Fruit fly (Drosophila melanogaster) whole organism, embryonic: Measurements from ENCODE around the gene CG31515.

Experiments
- Atf6 ChIP-seq: fragments of 200-800 bp; sonication (Bioruptor generic); IDR thresholded peaks from 2 replicates; pipeline ENCODE4 v1.3.6; 2022; ENCODE audit warnings: missing biosample characterization, missing genetic modification characterization
- CG10543 ChIP-seq: fragments of 200-800 bp; sonication (Bioruptor generic); optimal IDR thresholded peaks from 3 replicates; lab custom pipeline; 2017; ENCODE audit warnings: missing biosample characterization, mild to moderate bottlenecking, missing genetic modification characterization, moderate library complexity
- CG11085 ChIP-seq: fragments of 200-800 bp; sonication (Bioruptor generic); IDR thresholded peaks from 2 replicates; pipeline ENCODE4 v1.3.6; 2022; ENCODE audit warnings: missing biosample characterization, missing genetic modification characterization
- CG12299 ChIP-seq: fragments of 200-800 bp; sonication (Bioruptor generic); optimal IDR thresholded peaks from 2 replicates; lab custom pipeline; 2018; ENCODE audit warnings: missing biosample characterization, mild to moderate bottlenecking, missing genetic modification characterization
- CG12769 ChIP-seq: fragments of 200-800 bp; sonication (Bioruptor generic); optimal IDR thresholded peaks from 2 replicates; lab custom pipeline; 2019; ENCODE audit warnings: missing biosample characterization, mild to moderate bottlenecking, missing genetic modification characterization, moderate library complexity
- CG12942 ChIP-seq: fragments of 200-800 bp; sonication (Bioruptor generic); optimal IDR thresholded peaks from 3 replicates; lab custom pipeline; 2016; ENCODE audit warnings: missing biosample characterization, missing genetic modification characterization
- CG1602 ChIP-seq: fragments of 200-800 bp; sonication (Bioruptor generic); optimal IDR thresholded peaks from 3 replicates; lab custom pipeline; 2016; ENCODE audit warnings: missing biosample characterization, missing genetic modification characterization
- CG17186 ChIP-seq: fragments of 200-800 bp; sonication (Bioruptor generic); optimal IDR thresholded peaks from 3 replicates; lab custom pipeline; 2017; ENCODE audit warnings: missing biosample characterization, missing genetic modification reagents, missing genetic modification characterization
- CG1832 ChIP-seq: fragments of 200-800 bp; sonication (Bioruptor generic); optimal IDR thresholded peaks from 2 replicates; lab custom pipeline; 2017; ENCODE audit warnings: missing biosample characterization, mild to moderate bottlenecking, missing genetic modification characterization, inconsistent platforms
- CG18476 ChIP-seq: fragments of 200-800 bp; sonication (Bioruptor generic); optimal IDR thresholded peaks from 2 replicates; lab custom pipeline; 2016; ENCODE audit warnings: missing biosample characterization, mild to moderate bottlenecking, missing genetic modification characterization
- CG30020 ChIP-seq: fragments of 200-800 bp; optimal IDR thresholded peaks from 2 replicates; lab custom pipeline; 2019; ENCODE audit warnings: missing biosample characterization, mild to moderate bottlenecking, missing genetic modification characterization, moderate library complexity
- CG31441 ChIP-seq: fragments of 200-800 bp; sonication (Bioruptor generic); IDR thresholded peaks from 2 replicates; pipeline ENCODE4 v1.3.6; 2022; ENCODE audit warnings: missing biosample characterization, missing genetic modification characterization
- CG32767 ChIP-seq: fragments of 200-800 bp; sonication (Bioruptor generic); IDR thresholded peaks from 2 replicates; pipeline ENCODE4 v1.3.6; 2022; ENCODE audit warnings: missing biosample characterization, missing genetic modification characterization
- CG33213 ChIP-seq: fragments of 200-800 bp; sonication (Bioruptor generic); optimal IDR thresholded peaks from 3 replicates; lab custom pipeline; 2016; ENCODE audit warnings: missing biosample characterization, missing genetic modification characterization
- CG33557 ChIP-seq: fragments of 200-800 bp; sonication (Bioruptor generic); optimal IDR thresholded peaks from 2 replicates; lab custom pipeline; 2019; ENCODE audit warnings: missing biosample characterization, mild to moderate bottlenecking, missing genetic modification characterization, moderate library complexity
- CG3838 ChIP-seq: fragments of 200-800 bp; sonication (Bioruptor generic); optimal IDR thresholded peaks from 3 replicates; lab custom pipeline; 2016; ENCODE audit warnings: missing biosample characterization, missing genetic modification characterization
- CG5245 ChIP-seq: fragments of 200-800 bp; sonication (Bioruptor generic); optimal IDR thresholded peaks from 3 replicates; lab custom pipeline; 2016; ENCODE audit warnings: missing biosample characterization, missing genetic modification characterization
- CTCF ChIP-seq: fragments of 200-800 bp; sonication (Bioruptor generic); optimal IDR thresholded peaks from 2 replicates; lab custom pipeline; 2017; ENCODE audit warnings: missing biosample characterization, mild to moderate bottlenecking, missing genetic modification characterization, moderate library complexity
- Drgx ChIP-seq: fragments of 200-800 bp; sonication (Bioruptor generic); IDR thresholded peaks from 2 replicates; pipeline ENCODE4 v1.3.6; 2022; ENCODE audit warnings: missing biosample characterization, missing genetic modification characterization
- Ets97D ChIP-seq: fragments of 200-800 bp; sonication (Bioruptor generic); optimal IDR thresholded peaks from 3 replicates; lab custom pipeline; 2016; ENCODE audit warnings: missing biosample characterization, missing genetic modification characterization
- Gsc ChIP-seq: fragments of 200-800 bp; sonication (Bioruptor generic); IDR thresholded peaks from 2 replicates; pipeline ENCODE4 v1.3.6; 2022; ENCODE audit warnings: missing biosample characterization, missing genetic modification characterization
- HmgZ ChIP-seq: fragments of 200-800 bp; sonication (Bioruptor generic); optimal IDR thresholded peaks from 2 replicates; lab custom pipeline; 2018; ENCODE audit warnings: missing biosample characterization, mild to moderate bottlenecking, missing genetic modification characterization
- Hsf ChIP-seq: fragments of 200-800 bp; sonication (Bioruptor generic); optimal IDR thresholded peaks from 3 replicates; lab custom pipeline; 2016; ENCODE audit warnings: missing biosample characterization, missing genetic modification characterization
- Med ChIP-seq: fragments of 200-800 bp; sonication (Bioruptor generic); peaks from one replicate; lab custom pipeline; 2016; ENCODE audit warnings: missing biosample characterization, missing genetic modification characterization, mild to moderate bottlenecking, inconsistent platforms, moderate library complexity
- NFAT ChIP-seq: fragments of 200-800 bp; sonication (Bioruptor generic); IDR thresholded peaks from 2 replicates; pipeline ENCODE4 v1.3.6; 2022; ENCODE audit warnings: missing biosample characterization, missing genetic modification characterization
- Nf-YC ChIP-seq: fragments of 200-800 bp; optimal IDR thresholded peaks from 3 replicates; lab custom pipeline; 2019; ENCODE audit warnings: missing biosample characterization, mild to moderate bottlenecking, missing genetic modification characterization, moderate library complexity
- Optix ChIP-seq: fragments of 200-800 bp; sonication (Bioruptor generic); IDR thresholded peaks from 3 replicates; pipeline ENCODE4 v1.3.6; 2022; ENCODE audit warnings: missing biosample characterization, missing genetic modification characterization
- Sin3A ChIP-seq: fragments of >200 bp; optimal IDR thresholded peaks from 2 replicates; lab custom pipeline; 2018
- Sox100B ChIP-seq: fragments of 200-800 bp; sonication (Bioruptor generic); optimal IDR thresholded peaks from 3 replicates; lab custom pipeline; 2018; ENCODE audit warnings: missing biosample characterization, mild to moderate bottlenecking, missing genetic modification characterization
- Sry-δ ChIP-seq: fragments of 200-800 bp; sonication (Bioruptor generic); optimal IDR thresholded peaks from 2 replicates; lab custom pipeline; 2016; ENCODE audit warnings: missing biosample characterization, missing genetic modification characterization
- Trl ChIP-seq, 3 experiments: fragments of >200 bp in 2 of 3; fragments of 200-800 bp in 1 of 3; sonication (Bioruptor generic) in 1 of 3; optimal IDR thresholded peaks; 2 replicates in 1 of 3; 3 replicates in 2 of 3; lab custom pipeline; 2016 to 2017; ENCODE audit warnings: missing biosample characterization in 1 of 3, missing genetic modification characterization in 1 of 3
- cad ChIP-seq: fragments of >200 bp; optimal IDR thresholded peaks from 2 replicates; lab custom pipeline; 2017; ENCODE audit warnings: missing biosample characterization, missing genetic modification characterization
- emc ChIP-seq: fragments of 200-800 bp; sonication (Bioruptor generic); optimal IDR thresholded peaks from 2 replicates; lab custom pipeline; 2016; ENCODE audit warnings: missing biosample characterization, missing genetic modification characterization
- ewg ChIP-seq: fragments of 200-800 bp; sonication (Bioruptor generic); optimal IDR thresholded peaks from 3 replicates; lab custom pipeline; 2017; ENCODE audit warnings: mild to moderate bottlenecking, missing biosample characterization, missing genetic modification reagents, missing genetic modification characterization
- fd3F ChIP-seq: fragments of 200-800 bp; sonication (Bioruptor generic); optimal IDR thresholded peaks from 2 replicates; lab custom pipeline; 2018; ENCODE audit warnings: missing biosample characterization, mild to moderate bottlenecking, missing genetic modification characterization, moderate library complexity
- fd96Cb ChIP-seq: fragments of 200-800 bp; sonication (Bioruptor generic); optimal IDR thresholded peaks from 2 replicates; lab custom pipeline; 2018; ENCODE audit warnings: missing biosample characterization, mild to moderate bottlenecking, missing genetic modification characterization, moderate library complexity
- ftz-f1 ChIP-seq: fragments of 200-800 bp; sonication (Bioruptor generic); optimal IDR thresholded peaks from 2 replicates; lab custom pipeline; 2016; ENCODE audit warnings: missing biosample characterization, missing genetic modification characterization
- hb ChIP-seq: fragments of 200-800 bp; sonication (Bioruptor generic); IDR thresholded peaks from 3 replicates; pipeline ENCODE4 v1.3.6; 2022; ENCODE audit warnings: missing biosample characterization, missing genetic modification characterization; ENCODE audit not compliant: partially characterized antibody
- her ChIP-seq: fragments of 200-800 bp; sonication (Bioruptor generic); optimal IDR thresholded peaks from 2 replicates; lab custom pipeline; 2016; ENCODE audit warnings: missing biosample characterization, missing genetic modification characterization
- insv ChIP-seq, 2 experiments: fragments of 200-800 bp; sonication (Bioruptor generic); optimal IDR thresholded peaks; 3 replicates each; lab custom pipeline; 2016 to 2018; ENCODE audit warnings: missing biosample characterization in 2 of 2, missing genetic modification characterization in 2 of 2
- kni ChIP-seq: fragments of 200-800 bp; sonication (Bioruptor generic); optimal IDR thresholded peaks from 3 replicates; lab custom pipeline; 2017; ENCODE audit warnings: mild to moderate bottlenecking, missing biosample characterization, missing genetic modification reagents, missing genetic modification characterization
- lbe ChIP-seq: fragments of 200-800 bp; sonication (Bioruptor generic); optimal IDR thresholded peaks from 2 replicates; lab custom pipeline; 2016; ENCODE audit warnings: missing biosample characterization, mild to moderate bottlenecking, missing genetic modification characterization
- lilli ChIP-seq: fragments of 200-800 bp; sonication (Bioruptor generic); optimal IDR thresholded peaks from 3 replicates; lab custom pipeline; 2016; ENCODE audit warnings: missing biosample characterization, missing genetic modification characterization
- lola ChIP-seq, 3 experiments: fragments of >200 bp in 2 of 3; fragments of 200-800 bp in 1 of 3; sonication (Bioruptor generic) in 1 of 3; optimal IDR thresholded peaks; 2 replicates each; lab custom pipeline; 2017 to 2019; ENCODE audit warnings: missing biosample characterization in 3 of 3, missing genetic modification characterization in 3 of 3, mild to moderate bottlenecking in 1 of 3, moderate library complexity in 1 of 3
- mam ChIP-seq: fragments of 200-800 bp; sonication (Bioruptor generic); optimal IDR thresholded peaks from 3 replicates; lab custom pipeline; 2016; ENCODE audit warnings: missing biosample characterization, missing genetic modification characterization
- nmo ChIP-seq: fragments of 200-800 bp; sonication (Bioruptor generic); optimal IDR thresholded peaks from 2 replicates; lab custom pipeline; 2018; ENCODE audit warnings: missing biosample characterization, mild to moderate bottlenecking, missing genetic modification characterization, moderate library complexity
- pnt ChIP-seq: fragments of 200-800 bp; sonication (Bioruptor generic); optimal IDR thresholded peaks from 3 replicates; lab custom pipeline; 2016; ENCODE audit warnings: missing biosample characterization, missing genetic modification characterization
- repo ChIP-seq: fragments of 200-800 bp; sonication (Bioruptor generic); optimal IDR thresholded peaks from 2 replicates; lab custom pipeline; 2016; ENCODE audit warnings: missing biosample characterization, missing genetic modification characterization
- sqz ChIP-seq: fragments of 200-800 bp; sonication (Bioruptor generic); optimal IDR thresholded peaks from 3 replicates; lab custom pipeline; 2018; ENCODE audit warnings: missing biosample characterization, mild to moderate bottlenecking, missing genetic modification characterization
- twi ChIP-seq: fragments of 200-800 bp; optimal IDR thresholded peaks from 2 replicates; lab custom pipeline; 2019; ENCODE audit warnings: missing biosample characterization, mild to moderate bottlenecking, missing genetic modification characterization, moderate library complexity
- unpg ChIP-seq: fragments of 200-800 bp; sonication (Bioruptor generic); optimal IDR thresholded peaks from 3 replicates; lab custom pipeline; 2018; ENCODE audit warnings: missing biosample characterization, mild to moderate bottlenecking, missing genetic modification characterization, moderate library complexity
- wek ChIP-seq: fragments of 200-800 bp; sonication (Bioruptor generic); optimal IDR thresholded peaks from 3 replicates; lab custom pipeline; 2018; ENCODE audit warnings: missing biosample characterization, mild to moderate bottlenecking, missing genetic modification characterization, moderate library complexity

Gene CG31515

DNA sequence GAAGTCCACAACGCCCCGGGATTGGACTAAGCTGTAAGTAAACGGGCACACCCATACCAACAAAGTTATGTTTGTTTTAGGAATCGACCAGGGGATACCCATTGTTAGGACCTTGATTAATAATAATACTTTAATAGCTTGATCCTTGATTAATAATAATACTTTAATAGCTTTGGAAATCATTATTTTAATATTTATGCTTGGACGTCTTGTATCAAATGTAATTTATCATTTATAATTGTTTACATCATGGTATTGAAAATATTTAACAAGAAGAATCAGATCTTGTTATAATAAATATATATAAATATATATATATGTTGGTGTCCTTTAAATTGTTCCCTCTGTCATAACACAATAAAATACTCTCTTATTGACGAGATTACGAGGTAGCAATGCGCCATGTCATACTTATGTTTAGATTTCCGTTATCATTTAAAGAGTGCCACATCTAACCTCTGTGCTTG is 31.7 kb downstream of the CG31515 start (continued):
- TF ChIP-seq lola (GFP tag; optimal IDR thresholded peaks at IDR 0.05; lab: Kevin White, UChicago): peak in 1 of 3 experiments; percentile 90
- no peak for TF ChIP-seq CTCF (GFP tag; lab: Kevin White, UChicago)
- no peak for TF ChIP-seq CG17186 (GFP tag; lab: Kevin White, UChicago)
- no peak for TF ChIP-seq hb (GFP tag; lab: Robert Waterston, UW)
- no peak for TF ChIP-seq Sry-δ
- peak; percentile 78 for TF ChIP-seq CG1602 (GFP tag; lab: Kevin White, UChicago)
- TF ChIP-seq CG32767: peak; percentile 87
- peak; percentile 56 for TF ChIP-seq lilli
- no peak for TF ChIP-seq wek (GFP tag; lab: Kevin White, UChicago)
- peak; percentile 76 for TF ChIP-seq ewg (GFP tag; lab: Kevin White, UChicago)
- peak; percentile 73 for TF ChIP-seq Med
- peak; percentile 85 for TF ChIP-seq twi (tag; lab: Kevin White, UChicago)
- TF ChIP-seq ftz-f1 (GFP tag; lab: Kevin White, UChicago): no peak
- peak; percentile 38 for TF ChIP-seq Hsf (GFP tag; lab: Kevin White, UChicago)
- TF ChIP-seq nmo (GFP tag; lab: Kevin White, UChicago): peak; percentile 94
- TF ChIP-seq emc (GFP tag; lab: Kevin White, UChicago): no peak
- peak; percentile 36 for TF ChIP-seq CG5245 (GFP tag; lab: Kevin White, UChicago)
- TF ChIP-seq CG1832 (GFP tag; lab: Kevin White, UChicago): no peak
- TF ChIP-seq insv (GFP tag; optimal IDR thresholded peaks at IDR 0.05; lab: Kevin White, UChicago): peak in 1 of 2 experiments; percentile 46
- TF ChIP-seq Trl (optimal IDR thresholded peaks at IDR 0.05; lab: Kevin White, UChicago): no peak
- no peak for TF ChIP-seq Trl (GFP tag; optimal IDR thresholded peaks at IDR 0.05; lab: Kevin White, UChicago)
- TF ChIP-seq repo (GFP tag; lab: Kevin White, UChicago): no peak
- no peak for TF ChIP-seq mam (GFP tag; lab: Kevin White, UChicago)
- peak; percentile 50 for TF ChIP-seq CG10543 (GFP tag; lab: Kevin White, UChicago)
- peak; percentile 91 for TF ChIP-seq Sox100B (GFP tag; lab: Kevin White, UChicago)
- TF ChIP-seq unpg (GFP tag; lab: Kevin White, UChicago): peak; percentile 87
- peak; percentile 79 for TF ChIP-seq Nf-YC (tag; lab: Kevin White, UChicago)
- peak; percentile 92 for TF ChIP-seq fd3F (GFP tag; lab: Kevin White, UChicago)
- TF ChIP-seq Drgx (GFP tag; lab: Robert Waterston, UW): peak; percentile 79
- no peak for TF ChIP-seq Gsc (GFP tag; lab: Robert Waterston, UW)
- TF ChIP-seq Optix (GFP tag; lab: Robert Waterston, UW): no peak
- TF ChIP-seq fd96Cb (tag; lab: Kevin White, UChicago): peak; percentile 80
- peak; percentile 38 for TF ChIP-seq sqz (GFP tag; lab: Kevin White, UChicago)
- peak; percentile 71 for TF ChIP-seq CG30020 (tag; lab: Kevin White, UChicago)
- peak; percentile 85 for TF ChIP-seq HmgZ (tag; lab: Kevin White, UChicago)
- no peak for TF ChIP-seq Ets97D (GFP tag; lab: Kevin White, UChicago)
- no peak for TF ChIP-seq pnt (GFP tag; lab: Kevin White, UChicago)
- TF ChIP-seq CG33213 (GFP tag; lab: Kevin White, UChicago): no peak
- TF ChIP-seq Sin3A (lab: Kevin White, UChicago): no peak
- peak; percentile 34 for TF ChIP-seq CG18476
- TF ChIP-seq cad (GFP tag; lab: Kevin White, UChicago): no peak
- TF ChIP-seq kni (GFP tag; lab: Kevin White, UChicago): no peak
- TF ChIP-seq CG12769 (tag; lab: Kevin White, UChicago): no peak
- peak; percentile 16; the same call in 1 of the 2 replicates for TF ChIP-seq CG11085
- peak; percentile 67 for TF ChIP-seq CG12299 (tag; lab: Kevin White, UChicago)
- no peak for TF ChIP-seq CG3838 (GFP tag; lab: Kevin White, UChicago)
- no peak for TF ChIP-seq her (GFP tag; lab: Kevin White, UChicago)
- TF ChIP-seq lbe: no peak
- peak; percentile 85 for TF ChIP-seq CG12942 (GFP tag; lab: Kevin White, UChicago)
- TF ChIP-seq CG31441 (GFP tag; lab: Robert Waterston, UW): peak; percentile 88
- TF ChIP-seq NFAT (GFP tag; lab: Robert Waterston, UW): peak; percentile 53
- peak; percentile 74 for TF ChIP-seq CG33557 (GFP tag; lab: Kevin White, UChicago)
- peak; percentile 79 for TF ChIP-seq Atf6 (GFP tag; lab: Robert Waterston, UW)
